Fruit fly (Drosophila melanogaster): ENCODE data around the gene RfC38.

Gene RfC38

DNA sequence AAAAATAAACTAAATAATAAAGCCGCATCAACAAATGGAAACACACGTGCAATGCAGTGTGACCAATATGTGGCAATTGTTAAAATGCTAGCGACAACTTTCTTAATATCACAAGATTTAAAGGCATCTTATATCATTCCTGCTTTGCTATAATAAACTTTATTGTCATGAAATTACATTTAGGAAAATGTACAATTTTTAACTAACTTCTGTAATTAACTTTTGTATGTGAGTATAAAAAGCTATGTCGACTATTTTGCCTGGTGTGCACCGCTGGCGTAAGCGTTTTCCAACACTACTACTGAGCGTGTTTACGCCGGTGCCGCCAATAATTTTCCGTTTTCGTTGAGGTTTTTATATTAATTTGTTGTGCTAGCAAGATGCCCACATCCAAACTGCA is 6.9 kb downstream of the RfC38 start, which contains the start of the genes Csl4 and Nup160 (continued):
- TF ChIP-seq CG14710 (tag; optimal IDR thresholded peaks at IDR 0.05) (peak; percentile 77), otp (GFP tag; IDR thresholded peaks at IDR 0.05) (0 out of 3 replicates have a peak, but pooled peaks have one; percentile 62), CG3281 (GFP tag; optimal IDR thresholded peaks at IDR 0.05) (peak; percentile 72), CG12071 (GFP tag; optimal IDR thresholded peaks at IDR 0.05) (no peak), HmgD (GFP tag; optimal IDR thresholded peaks at IDR 0.05) (peak; percentile 73), Bgb (GFP tag; IDR thresholded peaks at IDR 0.05; ENCODE audit: partially characterized antibody) (no peak; the same call in 1 of the 2 replicates), MBD-R2 (GFP tag; IDR thresholded peaks at IDR 0.05) (peak; percentile 93), inv (GFP tag; IDR thresholded peaks at IDR 0.05; ENCODE audit: partially characterized antibody) (no peak), gem (tag; optimal IDR thresholded peaks at IDR 0.05) (no peak), Dref (GFP tag; IDR thresholded peaks at IDR 0.05) (peak; percentile 29; the same call in 1 of the 2 replicates), slou (GFP tag; optimal IDR thresholded peaks at IDR 0.05) (peak; percentile 78), CG7928 (GFP tag; optimal IDR thresholded peaks at IDR 0.05) (peak; percentile 50), sqz (GFP tag; optimal IDR thresholded peaks at IDR 0.05) (no peak), yki (optimal IDR thresholded peaks at IDR 0.05) (no peak), CG8290 (GFP tag; optimal IDR thresholded peaks at IDR 0.05) (peak; percentile 63), CG8290 (tag; optimal IDR thresholded peaks at IDR 0.05) (no peak), CG8944 (GFP tag; optimal IDR thresholded peaks at IDR 0.05) (peak; percentile 86), CG13424 (tag; optimal IDR thresholded peaks at IDR 0.05) (peak; percentile 77), ci (GFP tag; IDR thresholded peaks at IDR 0.05) (peak; percentile 81), CG42726 (GFP tag; IDR thresholded peaks at IDR 0.05; ENCODE audit: partially characterized antibody) (no peak), CG17361 (GFP tag; IDR thresholded peaks at IDR 0.05) (no peak), CG17385 (GFP tag; optimal IDR thresholded peaks at IDR 0.05) (peak; percentile 75), rib (GFP tag; IDR thresholded peaks at IDR 0.05) (peak; percentile 59; the same call in 1 of the 2 replicates), Nf-YC (tag; optimal IDR thresholded peaks at IDR 0.05) (no peak), row (GFP tag; IDR thresholded peaks at IDR 0.05) (peak; percentile 93), al (GFP tag; IDR thresholded peaks at IDR 0.05) (peak; percentile 69), chif (GFP tag; optimal IDR thresholded peaks at IDR 0.05) (peak; percentile 78 to 79), Kr (GFP tag; optimal IDR thresholded peaks at IDR 0.05) (no peak), H2.0 (GFP tag; IDR thresholded peaks at IDR 0.05) (peak; percentile 53; the same call in 1 of the 2 replicates), Sin3A (optimal IDR thresholded peaks at IDR 0.05) (peak; percentile 52), zfh1 (GFP tag; IDR thresholded peaks at IDR 0.05) (peak; percentile 79), maf-S (GFP tag; optimal IDR thresholded peaks at IDR 0.05) (peak; percentile 83), sima (GFP tag; optimal IDR thresholded peaks at IDR 0.05) (no peak), CG2199 (GFP tag; IDR thresholded peaks at IDR 0.05) (no peak), CG10321 (GFP tag; IDR thresholded peaks at IDR 0.05) (no peak), CG17802 (tag; optimal IDR thresholded peaks at IDR 0.05) (peak; percentile 2), exex (tag; optimal IDR thresholded peaks at IDR 0.05) (peak; percentile 19), CG18764 (GFP tag; optimal IDR thresholded peaks at IDR 0.05) (peak; percentile 73), Sox100B (GFP tag; optimal IDR thresholded peaks at IDR 0.05) (no peak), lbe (GFP tag; optimal IDR thresholded peaks at IDR 0.05) (peak; percentile 72), H15 (GFP tag; IDR thresholded peaks at IDR 0.05) (peak; percentile 65; the same call in 1 of the 3 replicates), CG15269 (tag; optimal IDR thresholded peaks at IDR 0.05) (no peak), Hr51 (GFP tag; optimal IDR thresholded peaks at IDR 0.05) (peak in 1 of 2 experiments; percentile 85), ac (GFP tag; optimal IDR thresholded peaks at IDR 0.05) (no peak), sens-2 (GFP tag; IDR thresholded peaks at IDR 0.05) (no peak), pho (GFP tag; optimal IDR thresholded peaks at IDR 0.05) (peak; percentile 85), corto (GFP tag; optimal IDR thresholded peaks at IDR 0.05) (no peak), sna (GFP tag; IDR thresholded peaks at IDR 0.05; ENCODE audit: partially characterized antibody) (no peak), CG11560 (tag; IDR thresholded peaks at IDR 0.05) (no peak), ftz-f1 (GFP tag; optimal IDR thresholded peaks at IDR 0.05) (peak; percentile 46), eyg (GFP tag; optimal IDR thresholded peaks at IDR 0.05) (peak; percentile 79), chm (GFP tag; IDR thresholded peaks at IDR 0.05) (0 out of 2 replicates have a peak, but pooled peaks have one; percentile 25)
